Fruit fly (Drosophila melanogaster): ENCODE data around the gene Abcd3.

The Abcd3 gene

dm6 chrX:19748565-19748964, 2.0 kb upstream of the Abcd3 start (continued):
- TF ChIP-seq onecut (GFP tag; IDR thresholded peaks at IDR 0.05) (peak; percentile 53), CG13624 (GFP tag; optimal IDR thresholded peaks at IDR 0.05) (peak; percentile 11), CG15514 (GFP tag; optimal IDR thresholded peaks at IDR 0.05) (peak; percentile 66), CG7786 (GFP tag; optimal IDR thresholded peaks at IDR 0.05) (peak; percentile 25), BEAF-32 (GFP tag; optimal IDR thresholded peaks at IDR 0.05) (peak; percentile 64), lilli (GFP tag; optimal IDR thresholded peaks at IDR 0.05) (peak; percentile 19), sens (GFP tag) (peak; percentile 16), ind (GFP tag; optimal IDR thresholded peaks at IDR 0.05) (peak; percentile 6), knrl (GFP tag; IDR thresholded peaks at IDR 0.05; ENCODE audit: partially characterized antibody) (peak; percentile 50), CG11247 (GFP tag; IDR thresholded peaks at IDR 0.05) (no peak), lab (GFP tag; optimal IDR thresholded peaks at IDR 0.05) (peak; percentile 26), ERR (GFP tag; optimal IDR thresholded peaks at IDR 0.05) (no peak), CG12236 (GFP tag; optimal IDR thresholded peaks at IDR 0.05) (no peak), CG14710 (tag; optimal IDR thresholded peaks at IDR 0.05) (peak; percentile 53), chn (GFP tag; optimal IDR thresholded peaks at IDR 0.05) (no peak), peb (GFP tag; IDR thresholded peaks at IDR 0.05) (no peak), corto (GFP tag; optimal IDR thresholded peaks at IDR 0.05) (no peak), CG34376 (GFP tag; optimal IDR thresholded peaks at IDR 0.05) (peak; percentile 46), CG6791 (GFP tag; IDR thresholded peaks at IDR 0.05; ENCODE audit: partially characterized antibody) (peak; percentile 63; the same call in 2 of the 3 replicates), Pdp1 (GFP tag; optimal IDR thresholded peaks at IDR 0.05) (peak in 1 of 2 experiments; percentile 55), unc-4 (GFP tag; IDR thresholded peaks at IDR 0.05; ENCODE audit: partially characterized antibody) (peak; percentile 51), Sry-β (GFP tag; optimal IDR thresholded peaks at IDR 0.05) (peak; percentile 62), Nf-YC (tag; optimal IDR thresholded peaks at IDR 0.05) (peak; percentile 10), Usf (GFP tag; optimal IDR thresholded peaks at IDR 0.05) (no peak), CG12769 (tag; optimal IDR thresholded peaks at IDR 0.05) (no peak), CG30403 (GFP tag; optimal IDR thresholded peaks at IDR 0.05) (peak; percentile 27), Bgb (GFP tag; IDR thresholded peaks at IDR 0.05; ENCODE audit: partially characterized antibody) (peak; percentile 35; the same call in 1 of the 2 replicates), lmd (GFP tag; IDR thresholded peaks at IDR 0.05) (no peak; the same call in 1 of the 2 replicates), CG11085 (GFP tag; IDR thresholded peaks at IDR 0.05) (no peak), Fer3 (tag; optimal IDR thresholded peaks at IDR 0.05) (no peak), CG31365 (tag; optimal IDR thresholded peaks at IDR 0.05) (no peak), pho (GFP tag; optimal IDR thresholded peaks at IDR 0.05) (peak; percentile 4), CG4707 (GFP tag; optimal IDR thresholded peaks at IDR 0.05) (no peak), Ets97D (GFP tag; optimal IDR thresholded peaks at IDR 0.05) (peak; percentile 41), Ets65A (GFP tag) (peak; percentile 86), CG4360 (GFP tag; IDR thresholded peaks at IDR 0.05) (no peak), Dll (GFP tag; IDR thresholded peaks at IDR 0.05; ENCODE audit: partially characterized antibody) (peak; percentile 44; the same call in 1 of the 4 replicates), Abd-B (GFP tag; optimal IDR thresholded peaks at IDR 0.05) (peak; percentile 65), vfl (GFP tag; optimal IDR thresholded peaks at IDR 0.05) (no peak), Dip2 (GFP tag; IDR thresholded peaks at IDR 0.05) (no peak), MESR4 (GFP tag; optimal IDR thresholded peaks at IDR 0.05) (no peak), CG30020 (tag; optimal IDR thresholded peaks at IDR 0.05) (no peak), Dp (GFP tag; optimal IDR thresholded peaks at IDR 0.05) (peak; percentile 93), gfzf (GFP tag; optimal IDR thresholded peaks at IDR 0.05) (peak; percentile 29), dysf (GFP tag; IDR thresholded peaks at IDR 0.05) (0 out of 3 replicates have a peak, but pooled peaks have one; percentile 15), bbx (GFP tag; IDR thresholded peaks at IDR 0.05; ENCODE audit: partially characterized antibody) (0 out of 2 replicates have a peak, but pooled peaks have one; percentile 41), phol (tag; optimal IDR thresholded peaks at IDR 0.05) (peak; percentile 45), br (optimal IDR thresholded peaks at IDR 0.05) (no peak), CoRest (tag; optimal IDR thresholded peaks at IDR 0.05) (peak; percentile 54), dpn (GFP tag; optimal IDR thresholded peaks at IDR 0.05) (peak in 1 of 2 experiments; percentile 8)
